Worm (Caenorhabditis elegans) whole organism, L4/young adult: ENCODE results near the gene F09F9.2.

Source experiments
- W03F9.2 ChIP-seq: fragments of 150-350 bp; optimal IDR thresholded peaks from 2 replicates; lab custom pipeline; 2014; ENCODE audit warnings: missing biosample characterization, missing genetic modification characterization
- dao-5 ChIP-seq: sonication (generic microtip); optimal IDR thresholded peaks from 2 replicates; lab custom pipeline; 2016; ENCODE audit warnings: missing genotype, missing genetic modification characterization, moderate library complexity, missing compliant biosample characterization
- him-1 ChIP-seq: sonication (generic microtip); optimal IDR thresholded peaks from 2 replicates; lab custom pipeline; 2016; ENCODE audit warnings: missing genotype, missing genetic modification reagents, missing genetic modification characterization, missing compliant biosample characterization

DNA sequence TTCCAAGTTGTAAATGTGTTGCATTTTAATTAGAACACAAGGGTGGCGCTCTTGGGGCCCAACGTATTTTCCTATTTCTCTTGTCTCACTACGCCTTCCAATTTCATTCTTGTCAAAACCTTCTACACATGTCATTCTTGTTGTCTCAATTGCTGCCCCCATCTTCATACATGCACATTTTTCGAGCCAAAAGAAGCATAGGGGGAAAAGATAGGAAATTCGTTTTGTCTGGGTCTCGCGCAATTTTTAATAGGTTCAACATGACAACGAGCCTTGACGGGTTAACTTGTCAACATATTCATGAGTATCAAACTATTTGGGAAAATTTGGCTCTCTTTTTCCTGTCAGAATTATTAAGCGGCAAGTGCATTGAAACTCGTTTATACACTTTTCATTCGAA lies 12.1 kb upstream of the F09F9.2 start:
- no peak for TF ChIP-seq dao-5
- TF ChIP-seq him-1 (tag; lab: Kevin White, UChicago): no peak
- no peak for TF ChIP-seq W03F9.2 (tag; lab: Kevin White, UChicago)
